Fruit fly (Drosophila melanogaster): ENCODE measurements around the gene chas.

Gene chas

DNA sequence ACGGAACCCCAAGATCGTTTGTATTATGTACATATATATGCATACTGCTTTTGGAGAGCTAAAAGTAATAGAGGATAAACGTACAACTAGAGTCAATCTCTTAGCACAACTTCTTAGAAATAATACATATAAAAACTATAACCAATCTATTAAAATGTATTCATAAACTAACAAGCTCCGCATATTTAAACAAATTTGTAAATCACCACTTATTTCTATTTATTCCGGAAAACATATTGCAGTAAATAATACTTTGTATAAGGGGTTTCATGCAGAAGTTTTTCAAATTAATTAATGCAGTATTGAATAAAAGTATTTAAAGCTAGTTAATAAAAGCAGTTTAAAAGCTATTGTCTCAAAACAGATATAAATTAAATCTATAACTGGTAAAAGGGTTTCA lies 13.9 kb upstream of the chas start:
- peak; percentile 20 for TF ChIP-seq dmrt11E (tag; optimal IDR thresholded peaks at IDR 0.05)
- TF ChIP-seq Meics (GFP tag; optimal IDR thresholded peaks at IDR 0.05), result peak; percentile 1
- no peak for TF ChIP-seq fru (optimal IDR thresholded peaks at IDR 0.05)
- no peak for TF ChIP-seq Poxn (GFP tag; IDR thresholded peaks at IDR 0.05)
- no peak for TF ChIP-seq salm (tag; optimal IDR thresholded peaks at IDR 0.05)
- no peak for TF ChIP-seq nau (GFP tag; optimal IDR thresholded peaks at IDR 0.05)
- no peak for TF ChIP-seq CG10654 (GFP tag; optimal IDR thresholded peaks at IDR 0.05)
- peak; percentile 23 for TF ChIP-seq grau (tag; optimal IDR thresholded peaks at IDR 0.05)
- TF ChIP-seq dati (GFP tag; IDR thresholded peaks at IDR 0.05), result no peak
- TF ChIP-seq Lim3 (GFP tag; IDR thresholded peaks at IDR 0.05), result no peak
- TF ChIP-seq CG12942 (GFP tag; optimal IDR thresholded peaks at IDR 0.05), result no peak
- peak; percentile 13; the same call in 1 of the 2 replicates for TF ChIP-seq CG31441 (GFP tag; IDR thresholded peaks at IDR 0.05)
- TF ChIP-seq CG7786 (GFP tag; optimal IDR thresholded peaks at IDR 0.05), result no peak
- TF ChIP-seq CG7556 (GFP tag; optimal IDR thresholded peaks at IDR 0.05), result peak; percentile 61
- 0 out of 3 replicates have a peak, but pooled peaks have one; percentile 16 for TF ChIP-seq row (GFP tag; IDR thresholded peaks at IDR 0.05)
- no peak for TF ChIP-seq CG11456 (GFP tag; IDR thresholded peaks at IDR 0.05)
- TF ChIP-seq CG3065 (GFP tag; optimal IDR thresholded peaks at IDR 0.05), result no peak
- TF ChIP-seq CG10209 (GFP tag; optimal IDR thresholded peaks at IDR 0.05), result peak; percentile 22
- TF ChIP-seq CG6254 (GFP tag; optimal IDR thresholded peaks at IDR 0.05), result peak; percentile 12
- no peak for TF ChIP-seq Antp (GFP tag; optimal IDR thresholded peaks at IDR 0.05)
- TF ChIP-seq dysf (GFP tag; IDR thresholded peaks at IDR 0.05), result no peak
- no peak for TF ChIP-seq CG15269 (tag; optimal IDR thresholded peaks at IDR 0.05)
- TF ChIP-seq CG33557 (GFP tag; optimal IDR thresholded peaks at IDR 0.05), result no peak
- no peak for TF ChIP-seq Kr (GFP tag; optimal IDR thresholded peaks at IDR 0.05)
- TF ChIP-seq CG4424 (GFP tag; optimal IDR thresholded peaks at IDR 0.05), result peak; percentile 16
- peak; percentile 9 for TF ChIP-seq CG15696 (tag; optimal IDR thresholded peaks at IDR 0.05)
- no peak for TF ChIP-seq CG16863 (GFP tag; optimal IDR thresholded peaks at IDR 0.05)
- TF ChIP-seq C15 (GFP tag; IDR thresholded peaks at IDR 0.05), result no peak
- TF ChIP-seq Oli (tag; optimal IDR thresholded peaks at IDR 0.05), result peak; percentile 34
- TF ChIP-seq Med (GFP tag), result no peak
- peak; percentile 22 for TF ChIP-seq CG30403 (GFP tag; optimal IDR thresholded peaks at IDR 0.05)
- TF ChIP-seq CG8290 (GFP tag; optimal IDR thresholded peaks at IDR 0.05), result no peak
- no peak for TF ChIP-seq CG8290 (tag; optimal IDR thresholded peaks at IDR 0.05)
- no peak for TF ChIP-seq eve (GFP tag; optimal IDR thresholded peaks at IDR 0.05)
- no peak for TF ChIP-seq sr (GFP tag; IDR thresholded peaks at IDR 0.05)
- TF ChIP-seq Oaz (GFP tag; IDR thresholded peaks at IDR 0.05), result no peak
- no peak for TF ChIP-seq rib (GFP tag; IDR thresholded peaks at IDR 0.05)
- no peak for TF ChIP-seq CG9817 (tag; optimal IDR thresholded peaks at IDR 0.05)
- TF ChIP-seq pan (optimal IDR thresholded peaks at IDR 0.05), result no peak
- no peak for TF ChIP-seq pan (GFP tag; optimal IDR thresholded peaks at IDR 0.05 in 1 of 2, IDR thresholded peaks at IDR 0.05 in 1 of 2)
- no peak for TF ChIP-seq CG30020 (tag; optimal IDR thresholded peaks at IDR 0.05)
- TF ChIP-seq zen (tag; optimal IDR thresholded peaks at IDR 0.05), result no peak
- TF ChIP-seq nom (GFP tag; optimal IDR thresholded peaks at IDR 0.05), result no peak
- no peak for TF ChIP-seq tgo (GFP tag; IDR thresholded peaks at IDR 0.05)
- no peak for TF ChIP-seq CG10274 (GFP tag; optimal IDR thresholded peaks at IDR 0.05)
- no peak for TF ChIP-seq ttk (GFP tag; IDR thresholded peaks at IDR 0.05)
- TF ChIP-seq Trl (optimal IDR thresholded peaks at IDR 0.05), result no peak
- no peak for TF ChIP-seq Trl (GFP tag; optimal IDR thresholded peaks at IDR 0.05)
- no peak for TF ChIP-seq CG4730 (GFP tag; IDR thresholded peaks at IDR 0.05)
- TF ChIP-seq CG31224 (GFP tag; IDR thresholded peaks at IDR 0.05), result no peak
- TF ChIP-seq HLH4C (GFP tag; IDR thresholded peaks at IDR 0.05; ENCODE audit: partially characterized antibody), result no peak
- peak; percentile 28 for TF ChIP-seq az2 (GFP tag; optimal IDR thresholded peaks at IDR 0.05)
- TF ChIP-seq hth (optimal IDR thresholded peaks at IDR 0.05), result no peak
- no peak for TF ChIP-seq lov (optimal IDR thresholded peaks at IDR 0.05)
- TF ChIP-seq lov (GFP tag; IDR thresholded peaks at IDR 0.05), result no peak

All from whole organism, embryonic.